Worm (Caenorhabditis elegans): ENCODE results near the gene cnc-7.
"Not testable (repeated sequence)": the region's sequence is repeated elsewhere in the genome, so short reads cannot be mapped to it uniquely, and the experiment has no call there.

cnc-7 gene

DNA sequence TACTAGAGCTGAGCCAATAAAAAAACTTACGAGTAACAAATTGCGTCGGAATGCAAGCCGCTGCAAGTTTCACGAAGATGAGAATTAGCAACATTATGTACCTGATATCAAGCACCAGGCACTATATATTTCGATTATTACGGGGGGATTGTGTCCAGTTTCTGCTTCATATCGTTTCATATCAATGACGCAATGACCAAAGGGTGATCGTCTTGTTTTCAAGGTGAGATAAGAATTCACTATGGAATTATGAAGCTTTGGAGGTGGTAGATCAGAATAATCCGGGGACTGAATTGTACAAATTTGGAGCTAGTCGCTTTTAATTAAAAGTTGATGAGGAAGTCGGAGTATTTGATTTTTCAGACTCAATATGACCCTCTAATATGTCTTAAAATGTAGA is 27.0 kb upstream of the cnc-7 start, which contains the start of gene K02E2.8:
TSS of gene K02E2.8 (minus strand) at position 101 of the 400 bp plus-strand sequence.
- TF ChIP-seq lin-32 (GFP tag; optimal IDR thresholded peaks at IDR 0.05) (no peak), drap-1 (GFP tag; optimal IDR thresholded peaks at IDR 0.05) (no peak), nhr-28 (tag; optimal IDR thresholded peaks at IDR 0.05) (no peak), lin-13 (tag; optimal IDR thresholded peaks at IDR 0.05) (no peak), ceh-39 (tag; optimal IDR thresholded peaks at IDR 0.05) (no peak), unc-62 (GFP tag; optimal IDR thresholded peaks at IDR 0.05) (no peak), ceh-43 (GFP tag; optimal IDR thresholded peaks at IDR 0.05) (no peak), zip-8 (tag; optimal IDR thresholded peaks at IDR 0.05) (no peak), sptf-1 (tag; optimal IDR thresholded peaks at IDR 0.05) (no peak), tbx-8 (GFP tag; optimal IDR thresholded peaks at IDR 0.05) (no peak), pha-4 (tag; optimal IDR thresholded peaks at IDR 0.05) (no peak), mab-5 (tag; optimal IDR thresholded peaks at IDR 0.05) (no peak), ztf-11 (tag; optimal IDR thresholded peaks at IDR 0.05) (no peak), flh-1 (GFP tag; optimal IDR thresholded peaks at IDR 0.05) (no peak), ceh-83 (GFP tag; optimal IDR thresholded peaks at IDR 0.05) (no peak), M03D4.4 (tag; optimal IDR thresholded peaks at IDR 0.05) (no peak), mep-1 (tag; optimal IDR thresholded peaks at IDR 0.05) (no peak)

DNA sequence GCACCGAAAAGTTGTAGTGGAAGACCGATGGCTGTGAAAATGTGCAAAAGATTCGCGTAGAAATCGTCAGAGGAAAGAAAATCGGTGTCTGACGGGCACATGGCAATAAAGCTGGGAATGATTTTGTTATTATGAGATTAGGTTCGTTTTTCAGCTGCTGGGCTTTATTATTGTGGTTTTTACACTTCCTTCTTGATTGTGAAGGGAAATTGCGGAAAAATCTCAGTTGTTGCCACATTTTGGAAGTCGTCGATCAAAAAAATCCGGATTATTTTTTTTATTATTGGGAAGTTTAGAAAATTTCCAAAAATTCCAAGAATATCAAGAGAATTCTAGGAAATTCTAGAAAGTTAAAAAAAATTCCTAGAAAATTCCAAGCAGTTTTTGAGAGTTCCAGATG is 24.7 kb upstream of the cnc-7 start, which contains the start of gene srh-177:
TSS of gene srh-177 (minus strand) at position 101 of the 400 bp plus-strand sequence.
- TF ChIP-seq blmp-1 (tag; optimal IDR thresholded peaks at IDR 0.05); ham-2 (GFP tag; optimal IDR thresholded peaks at IDR 0.05); nhr-2 (tag; optimal IDR thresholded peaks at IDR 0.05): not testable (repeated sequence)

DNA sequence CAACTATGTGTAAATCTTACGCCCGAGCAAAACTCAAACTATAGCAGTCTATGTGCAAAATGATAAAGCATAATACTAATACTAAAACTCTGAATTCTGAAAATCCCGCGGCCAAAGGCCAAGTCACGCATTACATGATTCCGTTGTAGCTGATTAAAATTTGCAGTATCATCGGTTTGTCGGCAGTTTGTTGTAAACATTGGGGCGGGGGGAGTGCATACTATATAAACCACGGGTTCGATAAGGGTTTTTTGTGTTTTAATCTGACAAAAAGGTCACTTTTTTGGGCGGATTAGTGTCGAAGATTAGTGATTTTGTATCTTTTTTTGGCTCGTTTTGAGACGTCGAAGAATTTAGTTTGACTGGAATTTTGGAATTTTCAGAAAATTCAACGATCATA is 19.4 kb upstream of the cnc-7 start:
- TF ChIP-seq lin-32 (GFP tag; optimal IDR thresholded peaks at IDR 0.05), result no peak
- no peak for TF ChIP-seq elt-3 (tag; optimal IDR thresholded peaks at IDR 0.05)
- TF ChIP-seq unc-120 (tag; optimal IDR thresholded peaks at IDR 0.05; ENCODE audit: poor library complexity, severe bottlenecking), result no peak
- TF ChIP-seq ceh-83 (GFP tag; optimal IDR thresholded peaks at IDR 0.05), result no peak
- no peak for TF ChIP-seq pha-4 (tag; optimal IDR thresholded peaks at IDR 0.05)
- no peak for TF ChIP-seq unc-62 (GFP tag; optimal IDR thresholded peaks at IDR 0.05)
- no peak for TF ChIP-seq mls-2 (tag; optimal IDR thresholded peaks at IDR 0.05)
- no peak for TF ChIP-seq nhr-237 (tag; optimal IDR thresholded peaks at IDR 0.05)
- TF ChIP-seq ham-2 (GFP tag; optimal IDR thresholded peaks at IDR 0.05), result no peak
- TF ChIP-seq ces-1 (GFP tag; optimal IDR thresholded peaks at IDR 0.05), result no peak
- TF ChIP-seq nhr-28 (tag; optimal IDR thresholded peaks at IDR 0.05), result no peak
- no peak for TF ChIP-seq ztf-11 (tag; optimal IDR thresholded peaks at IDR 0.05)

DNA sequence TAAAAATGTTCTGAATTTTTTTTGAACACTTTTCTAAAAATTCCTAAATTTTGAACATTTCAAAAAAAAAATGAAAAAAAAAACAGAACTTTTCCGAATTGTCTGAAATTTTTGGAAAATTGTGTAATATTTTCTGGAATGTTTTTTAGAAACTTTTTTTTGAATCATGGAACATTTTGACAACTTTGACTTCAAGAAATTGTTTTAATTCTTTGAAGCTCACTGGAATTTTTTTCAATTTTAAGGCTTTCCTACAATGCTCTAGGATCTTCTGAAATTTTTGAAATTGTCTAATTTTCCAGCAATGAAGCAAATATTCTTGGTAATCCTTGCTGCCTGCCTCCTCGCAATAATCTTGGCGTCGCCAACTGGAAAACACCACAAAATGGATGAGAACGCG is 18.6 kb upstream of the cnc-7 start, which contains the start of gene ins-35:
TSS of gene ins-35 (plus strand) at position 301 of the 400 bp plus-strand sequence.
- no peak for TF ChIP-seq ces-1 (GFP tag; optimal IDR thresholded peaks at IDR 0.05)
- TF ChIP-seq ceh-43 (GFP tag; optimal IDR thresholded peaks at IDR 0.05), result no peak
- no peak for TF ChIP-seq bed-3 (GFP tag; optimal IDR thresholded peaks at IDR 0.05)
- no peak for TF ChIP-seq nhr-237 (tag; optimal IDR thresholded peaks at IDR 0.05)
- no peak for TF ChIP-seq blmp-1 (tag; optimal IDR thresholded peaks at IDR 0.05)
- TF ChIP-seq tbx-8 (GFP tag; optimal IDR thresholded peaks at IDR 0.05), result no peak

DNA sequence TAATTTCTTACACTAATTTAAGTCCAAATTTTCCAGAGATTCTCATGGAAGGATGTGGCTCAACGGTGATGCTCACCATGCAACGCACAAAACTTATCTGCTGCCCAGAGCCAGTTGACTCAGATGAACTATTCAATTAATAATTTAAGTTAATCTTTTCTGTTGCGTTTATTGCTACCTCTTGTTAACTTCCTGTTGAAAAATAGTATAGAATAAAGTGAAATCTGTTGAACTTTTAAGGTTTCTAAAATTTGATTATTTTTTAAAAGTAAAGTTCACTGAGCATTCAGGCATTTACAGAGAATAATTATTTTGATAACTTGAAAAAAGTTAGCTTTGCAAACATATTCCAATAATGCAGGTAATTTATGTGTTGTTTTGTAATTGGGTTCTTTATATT is 17.8 kb upstream of the cnc-7 start:
- TF ChIP-seq drap-1 (GFP tag; optimal IDR thresholded peaks at IDR 0.05) (no peak), sptf-1 (tag; optimal IDR thresholded peaks at IDR 0.05) (no peak), blmp-1 (tag; optimal IDR thresholded peaks at IDR 0.05) (no peak), ces-1 (GFP tag; optimal IDR thresholded peaks at IDR 0.05) (no peak), nhr-237 (tag; optimal IDR thresholded peaks at IDR 0.05) (no peak), nhr-76 (tag; optimal IDR thresholded peaks at IDR 0.05) (no peak), elt-3 (tag; optimal IDR thresholded peaks at IDR 0.05) (no peak), mab-5 (tag; optimal IDR thresholded peaks at IDR 0.05) (no peak), nhr-12 (tag; optimal IDR thresholded peaks at IDR 0.05) (no peak), nhr-2 (tag; optimal IDR thresholded peaks at IDR 0.05) (no peak), M03D4.4 (tag; optimal IDR thresholded peaks at IDR 0.05) (no peak), unc-39 (tag; optimal IDR thresholded peaks at IDR 0.05) (no peak), mep-1 (tag; optimal IDR thresholded peaks at IDR 0.05) (no peak)

DNA sequence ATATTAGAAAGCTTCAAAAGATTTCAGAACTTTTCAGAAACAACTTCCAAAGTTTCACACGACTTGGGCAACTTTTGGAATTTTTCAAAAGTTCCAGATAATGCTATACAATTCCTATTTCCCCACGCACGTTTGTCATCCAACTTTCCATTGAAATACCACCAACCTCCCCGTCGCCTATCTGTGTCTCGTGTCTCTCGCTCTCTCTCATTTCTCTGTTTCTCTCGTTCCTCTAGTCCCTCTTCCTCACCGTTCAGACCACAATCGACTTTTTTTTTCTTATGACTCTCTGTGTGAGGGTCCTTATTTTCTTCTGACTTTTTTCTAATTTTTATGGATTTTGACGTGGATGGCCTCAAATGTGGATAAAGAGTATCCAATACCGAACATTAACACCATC is 13.6 kb upstream of the cnc-7 start, which contains the start of gene K02E2.6:
TSS of gene K02E2.6 (plus strand) at position 242 of the 400 bp plus-strand sequence.
- TF ChIP-seq lin-13 (tag; optimal IDR thresholded peaks at IDR 0.05) (no peak), drap-1 (GFP tag; optimal IDR thresholded peaks at IDR 0.05) (no peak), mep-1 (tag; optimal IDR thresholded peaks at IDR 0.05) (peak; percentile 11), hlh-1 (tag; optimal IDR thresholded peaks at IDR 0.05) (no peak)
